Fruit fly (Drosophila melanogaster): ENCODE data around the gene PK2-R2.

dm6 chr3R:13364175-13365174 is 30.5 kb upstream of the PK2-R2 start, which contains the start of gene Dic1:
- TF ChIP-seq CTCF (optimal IDR thresholded peaks at IDR 0.05) (no peak), CG8478 (optimal IDR thresholded peaks at IDR 0.05) (no peak)

All from S2 (cell line).